Worm (Caenorhabditis elegans) whole organism, L1 larva: ENCODE results near the gene ptp-3.

ENCODE experiments used
- Y116A8C.19 ChIP-seq: sonication (generic microtip); optimal IDR thresholded peaks from 2 replicates; lab custom pipeline; 2016; ENCODE audit warnings: missing compliant biosample characterization, missing genetic modification characterization, borderline replicate concordance
- alr-1 ChIP-seq: fragments of 200-800 bp; sonication (Bioruptor generic); optimal IDR thresholded peaks from 2 replicates; lab custom pipeline; 2018; ENCODE audit warnings: borderline replicate concordance, mild to moderate bottlenecking, missing genetic modification characterization, missing compliant biosample characterization
- ama-1 ChIP-seq: fragments of 150-350 bp; optimal IDR thresholded peaks from 2 replicates; lab custom pipeline; 2014
- blmp-1 ChIP-seq: fragments of 150-350 bp; optimal IDR thresholded peaks from 2 replicates; lab custom pipeline; 2014; ENCODE audit warnings: missing biosample characterization, missing genetic modification characterization
- ceh-88 ChIP-seq: fragments of 200-800 bp; sonication (Bioruptor generic); IDR thresholded peaks from 2 replicates; pipeline ENCODE4 v1.3.6; 2022; ENCODE audit warnings: missing genetic modification characterization, missing compliant biosample characterization
- ceh-90 ChIP-seq: sonication (generic microtip); optimal IDR thresholded peaks from 2 replicates; lab custom pipeline; 2016; ENCODE audit warnings: missing genetic modification characterization, missing compliant biosample characterization
- efl-1 ChIP-seq, 4 experiments: fragments of 150-350 bp; optimal IDR thresholded peaks in 3 of 4; peaks in 1 of 4; 1 replicate in 1 of 4; 2 replicates in 3 of 4; lab custom pipeline; 2014; ENCODE audit warnings: missing biosample characterization in 2 of 4, missing genetic modification characterization in 2 of 4, missing genetic modification reagents in 2 of 4
- egl-27 ChIP-seq, 2 experiments: fragments of 150-350 bp in 1 of 2; sonication (generic microtip); optimal IDR thresholded peaks; 3 replicates each; lab custom pipeline; 2017 to 2018; ENCODE audit warnings: missing biosample characterization in 2 of 2, missing genetic modification characterization in 2 of 2, missing genetic modification reagents in 2 of 2
- elt-2 ChIP-seq: sonication (generic microtip); optimal IDR thresholded peaks from 2 replicates; lab custom pipeline; 2016; ENCODE audit warnings: missing genetic modification characterization, mild to moderate bottlenecking, inconsistent platforms, missing compliant biosample characterization, missing genetic modification reagents
- elt-3 ChIP-seq, 6 experiments: fragments of 150-350 bp in 1 of 6; sonication (generic microtip); optimal IDR thresholded peaks; 2 replicates each; lab custom pipeline; 2017 to 2018; ENCODE audit warnings: missing biosample characterization in 6 of 6, missing genetic modification characterization in 6 of 6, inconsistent platforms in 1 of 6
- ets-5 ChIP-seq: fragments of 200-800 bp; sonication (Bioruptor generic); IDR thresholded peaks from 2 replicates; pipeline ENCODE4 v1.3.6; 2022; ENCODE audit warnings: missing genetic modification characterization, missing compliant biosample characterization
- fkh-4 ChIP-seq: sonication (generic microtip); optimal IDR thresholded peaks from 2 replicates; lab custom pipeline; 2016; ENCODE audit warnings: missing compliant biosample characterization, missing genetic modification characterization, borderline replicate concordance
- fkh-8 ChIP-seq: sonication (generic microtip); optimal IDR thresholded peaks from 2 replicates; lab custom pipeline; 2016; ENCODE audit warnings: mild to moderate bottlenecking, missing genetic modification characterization, missing compliant biosample characterization
- fos-1 ChIP-seq: fragments of 150-350 bp; optimal IDR thresholded peaks from 2 replicates; lab custom pipeline; 2014; ENCODE audit warnings: missing biosample characterization, missing genetic modification characterization
- grh-1 ChIP-seq: fragments of 200-800 bp; sonication (Bioruptor generic); IDR thresholded peaks from 2 replicates; pipeline ENCODE4 v1.3.6; 2022; ENCODE audit warnings: missing genetic modification reagents, missing genetic modification characterization, missing compliant biosample characterization
- hlh-17 ChIP-seq: fragments of 200-800 bp; sonication (Bioruptor generic); optimal IDR thresholded peaks from 2 replicates; lab custom pipeline; 2018; ENCODE audit warnings: missing genetic modification characterization, mild to moderate bottlenecking, missing compliant biosample characterization, moderate library complexity, borderline replicate concordance
- hlh-4 ChIP-seq: sonication (generic microtip); optimal IDR thresholded peaks from 2 replicates; lab custom pipeline; 2016; ENCODE audit warnings: mild to moderate bottlenecking, missing genetic modification characterization, missing compliant biosample characterization
- irx-1 ChIP-seq: sonication (generic microtip); optimal IDR thresholded peaks from 2 replicates; lab custom pipeline; 2016; ENCODE audit warnings: missing genetic modification characterization, missing compliant biosample characterization
- jun-1 ChIP-seq: fragments of 150-350 bp; optimal IDR thresholded peaks from 2 replicates; lab custom pipeline; 2014; ENCODE audit warnings: missing biosample characterization, missing genetic modification reagents, missing genetic modification characterization
- lin-13 ChIP-seq: fragments of 150-350 bp; optimal IDR thresholded peaks from 2 replicates; lab custom pipeline; 2014; ENCODE audit warnings: missing biosample characterization, missing genetic modification reagents, missing genetic modification characterization
- lin-15B ChIP-seq: fragments of 150-350 bp; sonication (generic microtip); optimal IDR thresholded peaks from 3 replicates; lab custom pipeline; 2014; ENCODE audit warnings: missing biosample characterization, missing genetic modification characterization
- lin-35 ChIP-seq, 2 experiments: fragments of 150-350 bp; optimal IDR thresholded peaks; 2 replicates each; lab custom pipeline; 2014; ENCODE audit warnings: missing biosample characterization in 2 of 2, missing genetic modification characterization in 2 of 2, missing genetic modification reagents in 2 of 2
- lir-3 ChIP-seq: sonication (generic microtip); optimal IDR thresholded peaks from 2 replicates; lab custom pipeline; 2016; ENCODE audit warnings: mild to moderate bottlenecking, missing genetic modification characterization, moderate library complexity, missing compliant biosample characterization; ENCODE audit not compliant: poor library complexity
- lsy-2 ChIP-seq, 2 experiments: fragments of 150-350 bp; optimal IDR thresholded peaks; 2 replicates each; lab custom pipeline; 2014; ENCODE audit warnings: missing biosample characterization in 2 of 2, missing genetic modification characterization in 2 of 2
- mab-9 ChIP-seq: fragments of 200-800 bp; sonication (Bioruptor generic); IDR thresholded peaks from 2 replicates; pipeline ENCODE4 v1.3.6; 2022; ENCODE audit warnings: missing genetic modification reagents, missing genetic modification characterization, missing compliant biosample characterization
- mdl-1 ChIP-seq, 2 experiments: fragments of 150-350 bp; optimal IDR thresholded peaks; 2 replicates each; lab custom pipeline; 2014 to 2017; ENCODE audit warnings: missing biosample characterization in 2 of 2, missing genetic modification characterization in 2 of 2, inconsistent platforms in 1 of 2
- mef-2 ChIP-seq: fragments of 150-350 bp; optimal IDR thresholded peaks from 2 replicates; lab custom pipeline; 2014; ENCODE audit warnings: missing biosample characterization, missing genetic modification characterization
- nhr-12 ChIP-seq: sonication (generic microtip); optimal IDR thresholded peaks from 2 replicates; lab custom pipeline; 2017; ENCODE audit warnings: missing biosample characterization, missing genetic modification characterization
- nhr-20 ChIP-seq: sonication (generic microtip); optimal IDR thresholded peaks from 2 replicates; lab custom pipeline; 2016; ENCODE audit warnings: mild to moderate bottlenecking, missing genetic modification characterization, missing compliant biosample characterization
- nhr-47 ChIP-seq: sonication (generic microtip); optimal IDR thresholded peaks from 2 replicates; lab custom pipeline; 2016; ENCODE audit warnings: mild to moderate bottlenecking, missing genetic modification characterization, moderate library complexity, missing compliant biosample characterization
- nhr-71 ChIP-seq: sonication (generic microtip); optimal IDR thresholded peaks from 2 replicates; lab custom pipeline; 2016; ENCODE audit warnings: mild to moderate bottlenecking, missing genetic modification characterization, moderate library complexity, missing compliant biosample characterization
- nhr-84 ChIP-seq: sonication (generic microtip); optimal IDR thresholded peaks from 2 replicates; lab custom pipeline; 2017; ENCODE audit warnings: missing biosample characterization, missing genetic modification characterization
- nhr-85 ChIP-seq: sonication (generic microtip); peaks from one replicate; lab custom pipeline; 2016; ENCODE audit warnings: missing genetic modification characterization, inconsistent platforms, missing compliant biosample characterization
- nhr-90 ChIP-seq: sonication (generic microtip); optimal IDR thresholded peaks from 2 replicates; lab custom pipeline; 2016; ENCODE audit warnings: mild to moderate bottlenecking, missing genetic modification characterization, missing compliant biosample characterization; ENCODE audit not compliant: poor library complexity
- pag-3 ChIP-seq: sonication (generic microtip); optimal IDR thresholded peaks from 2 replicates; lab custom pipeline; 2017; ENCODE audit warnings: missing genetic modification characterization, mild to moderate bottlenecking, missing compliant biosample characterization, antibody characterized with exemption, borderline replicate concordance; ENCODE audit not compliant: insufficient read depth
- pax-3 ChIP-seq: fragments of 200-800 bp; sonication (Bioruptor generic); optimal IDR thresholded peaks from 2 replicates; lab custom pipeline; 2018; ENCODE audit warnings: mild to moderate bottlenecking, missing genetic modification characterization, moderate library complexity, missing compliant biosample characterization
- rnt-1 ChIP-seq: sonication (generic microtip); optimal IDR thresholded peaks from 2 replicates; lab custom pipeline; 2016; ENCODE audit warnings: mild to moderate bottlenecking, missing genetic modification characterization, moderate library complexity, missing compliant biosample characterization
- skn-1 ChIP-seq: fragments of 150-350 bp; optimal IDR thresholded peaks from 2 replicates; lab custom pipeline; 2014; ENCODE audit warnings: missing biosample characterization, missing genetic modification characterization
- snu-23 ChIP-seq: sonication (generic microtip); optimal IDR thresholded peaks from 2 replicates; lab custom pipeline; 2016; ENCODE audit warnings: missing genetic modification characterization, missing compliant biosample characterization
- sox-4 ChIP-seq: sonication (generic microtip); optimal IDR thresholded peaks from 2 replicates; lab custom pipeline; 2016; ENCODE audit warnings: missing genetic modification characterization, missing compliant biosample characterization
- sptf-1 ChIP-seq: fragments of 150-350 bp; optimal IDR thresholded peaks from 2 replicates; lab custom pipeline; 2014; ENCODE audit warnings: missing biosample characterization, missing genetic modification characterization
- sup-37 ChIP-seq: fragments of 200-800 bp; sonication (Bioruptor generic); optimal IDR thresholded peaks from 2 replicates; lab custom pipeline; 2018; ENCODE audit warnings: mild to moderate bottlenecking, missing genetic modification characterization, missing compliant biosample characterization
- tlp-1 ChIP-seq: fragments of 150-350 bp; optimal IDR thresholded peaks from 2 replicates; lab custom pipeline; 2014; ENCODE audit warnings: missing biosample characterization, missing genetic modification characterization
- unc-62 ChIP-seq: fragments of 150-350 bp; optimal IDR thresholded peaks from 2 replicates; lab custom pipeline; 2014; ENCODE audit warnings: missing biosample characterization, missing genetic modification reagents, missing genetic modification characterization
- unc-86 ChIP-seq: sonication (generic microtip); optimal IDR thresholded peaks from 2 replicates; lab custom pipeline; 2016; ENCODE audit warnings: missing genetic modification characterization, missing compliant biosample characterization
- unc-98 ChIP-seq: fragments of 200-800 bp; sonication (Bioruptor generic); IDR thresholded peaks from 2 replicates; pipeline ENCODE4 v1.3.6; 2022; ENCODE audit warnings: missing genetic modification characterization, missing compliant biosample characterization
- vab-15 ChIP-seq: sonication (generic microtip); optimal IDR thresholded peaks from 2 replicates; lab custom pipeline; 2017; ENCODE audit warnings: missing genotype, mild to moderate bottlenecking, missing genetic modification characterization, missing compliant biosample characterization
- zag-1 ChIP-seq: fragments of 150-350 bp; optimal IDR thresholded peaks from 2 replicates; lab custom pipeline; 2014; ENCODE audit warnings: missing biosample characterization, missing genetic modification characterization
- zip-4 ChIP-seq: fragments of 200-800 bp; sonication (Bioruptor generic); optimal IDR thresholded peaks from 2 replicates; lab custom pipeline; 2018; ENCODE audit warnings: mild to moderate bottlenecking, missing genetic modification characterization, moderate library complexity, missing compliant biosample characterization
- ztf-4 ChIP-seq: fragments of 150-350 bp; optimal IDR thresholded peaks from 2 replicates; lab custom pipeline; 2014; ENCODE audit warnings: missing biosample characterization, missing genetic modification characterization

The ptp-3 gene

DNA sequence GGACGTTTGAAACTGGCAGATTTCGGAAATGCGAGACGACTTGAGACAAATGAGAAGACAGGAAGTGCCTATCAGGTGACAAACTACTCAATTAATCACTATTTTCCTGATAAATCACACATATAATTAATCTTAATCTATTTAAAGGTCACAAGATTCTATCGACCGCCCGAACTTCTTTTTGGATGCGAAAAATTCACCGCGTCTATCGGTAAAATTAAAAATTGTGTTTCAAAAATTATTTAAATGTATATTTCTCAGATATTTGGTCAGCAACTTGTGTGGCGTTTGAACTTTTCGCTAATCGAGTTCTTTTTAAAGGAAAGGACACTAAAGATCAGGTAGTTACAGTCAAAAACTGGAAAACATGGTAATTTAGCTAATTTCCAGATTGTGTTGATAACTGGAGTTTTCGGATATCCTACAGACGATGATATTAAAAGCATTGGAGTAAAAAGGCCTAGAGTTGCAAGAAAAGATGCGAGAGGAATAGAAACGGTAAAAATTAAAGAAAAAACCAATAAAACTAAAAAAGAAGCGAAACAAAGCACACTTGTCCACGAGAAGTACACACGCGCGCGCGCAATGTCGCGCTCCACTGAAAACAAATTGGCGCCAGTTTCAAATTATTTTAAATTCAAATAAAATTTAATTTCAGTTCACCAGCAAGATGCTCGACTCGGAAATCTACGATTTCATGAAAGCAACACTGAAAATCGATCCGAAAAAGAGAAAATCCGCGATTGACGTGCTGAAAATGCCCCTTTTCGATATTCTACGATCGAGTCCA is 26.9 kb upstream of the ptp-3 start:
- TF ChIP-seq elt-3 (tag; optimal IDR thresholded peaks at IDR 0.05; lab: Kevin White, UChicago) (no peak), ets-5 (GFP tag; lab: Robert Waterston, UW) (no peak), alr-1 (tag; lab: Kevin White, UChicago) (no peak), nhr-84 (tag; lab: Kevin White, UChicago) (no peak), efl-1 (optimal IDR thresholded peaks at IDR 0.05; lab: Kevin White, UChicago) (peak; percentile 54 to 82), efl-1 (GFP tag; optimal IDR thresholded peaks at IDR 0.05 in 1 of 2; lab: Kevin White, UChicago) (peak; percentile 66 to 84), mdl-1 (tag; optimal IDR thresholded peaks at IDR 0.05; lab: Kevin White, UChicago) (no peak), hlh-4 (no peak), Y116A8C.19 (tag; lab: Kevin White, UChicago) (no peak), fkh-8 (tag; lab: Kevin White, UChicago) (no peak), pax-3 (tag; lab: Kevin White, UChicago) (no peak), sox-4 (tag; lab: Kevin White, UChicago) (no peak), nhr-20 (tag; lab: Kevin White, UChicago) (no peak), lin-35 (GFP tag; optimal IDR thresholded peaks at IDR 0.05; lab: Kevin White, UChicago) (peak; percentile 15 to 64), lir-3 (tag; lab: Kevin White, UChicago) (no peak), nhr-90 (no peak), sptf-1 (tag; lab: Kevin White, UChicago) (no peak), nhr-85 (tag; lab: Kevin White, UChicago) (peak; percentile 73), egl-27 (tag; optimal IDR thresholded peaks at IDR 0.05; lab: Kevin White, UChicago) (no peak), irx-1 (no peak), nhr-47 (tag; lab: Kevin White, UChicago) (no peak), snu-23 (GFP tag; lab: Kevin White, UChicago) (no peak), ceh-88 (GFP tag; lab: Robert Waterston, UW) (no peak), rnt-1 (tag; lab: Kevin White, UChicago) (no peak), tlp-1 (tag; lab: Kevin White, UChicago) (no peak), vab-15 (tag; lab: Kevin White, UChicago) (no peak), jun-1 (no peak), lin-13 (no peak), skn-1 (tag; lab: Kevin White, UChicago) (no peak), elt-2 (tag; lab: Kevin White, UChicago) (no peak), sup-37 (GFP tag; lab: Kevin White, UChicago) (no peak), unc-62 (no peak), unc-98 (GFP tag; lab: Robert Waterston, UW) (no peak), nhr-12 (tag; lab: Kevin White, UChicago) (no peak), nhr-71 (peak; percentile 20), ama-1 (lab: Kevin White, UChicago) (no peak), ceh-90 (tag; lab: Kevin White, UChicago) (no peak), fos-1 (tag; lab: Kevin White, UChicago) (no peak), hlh-17 (GFP tag; lab: Kevin White, UChicago) (no peak), lin-15B (tag; lab: Kevin White, UChicago) (no peak), mab-9 (GFP tag; lab: Robert Waterston, UW) (no peak), zip-4 (GFP tag; lab: Kevin White, UChicago) (no peak), zag-1 (no peak), blmp-1 (peak; percentile 14), mef-2 (no peak), unc-86 (tag; lab: Kevin White, UChicago) (no peak), fkh-4 (tag; lab: Kevin White, UChicago) (no peak), lsy-2 (tag; optimal IDR thresholded peaks at IDR 0.05; lab: Kevin White, UChicago) (no peak), ztf-4 (no peak), pag-3 (tag; lab: Kevin White, UChicago) (no peak), grh-1 (GFP tag; lab: Robert Waterston, UW) (no peak)
